Fruit fly (Drosophila melanogaster): ENCODE data around the gene CG42367.

The CG42367 gene

DNA sequence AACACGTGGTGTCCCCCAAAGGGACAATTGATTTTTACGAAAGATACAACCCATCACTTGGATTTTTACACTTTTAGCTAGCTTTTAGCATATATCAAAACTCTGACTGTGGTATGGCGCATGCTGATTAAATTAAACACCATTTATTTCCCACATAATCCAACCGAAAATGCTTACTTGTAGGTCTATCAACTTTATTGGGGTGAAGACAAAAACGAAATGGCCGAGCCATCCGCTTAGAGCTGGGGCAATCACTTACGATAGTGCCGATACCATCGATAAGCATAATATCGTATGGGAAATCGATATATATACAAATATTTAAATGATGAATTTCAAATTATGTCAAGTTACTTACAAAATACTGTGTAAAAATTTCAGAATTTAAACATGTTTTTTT, 33.1 kb upstream of the CG42367 start, which contains the start of gene RpS2 (continued):
- TF ChIP-seq CG6791 (GFP tag; IDR thresholded peaks at IDR 0.05; ENCODE audit: partially characterized antibody) (peak; percentile 99), BEAF-32 (GFP tag; optimal IDR thresholded peaks at IDR 0.05) (peak; percentile 97), CG13296 (GFP tag; optimal IDR thresholded peaks at IDR 0.05) (peak; percentile 44), mirr (GFP tag; optimal IDR thresholded peaks at IDR 0.05) (peak; percentile 54), BtbVII (GFP tag; optimal IDR thresholded peaks at IDR 0.05) (no peak), mam (GFP tag; optimal IDR thresholded peaks at IDR 0.05) (no peak), hth (optimal IDR thresholded peaks at IDR 0.05) (no peak), tap (tag; optimal IDR thresholded peaks at IDR 0.05) (no peak), CG2889 (GFP tag; IDR thresholded peaks at IDR 0.05) (no peak; the same call in 2 of the 3 replicates), cwo (GFP tag; optimal IDR thresholded peaks at IDR 0.05) (no peak), Trl (optimal IDR thresholded peaks at IDR 0.05) (no peak), Trl (GFP tag; optimal IDR thresholded peaks at IDR 0.05) (peak; percentile 11), TFAM (GFP tag; optimal IDR thresholded peaks at IDR 0.05) (no peak), p53 (GFP tag; optimal IDR thresholded peaks at IDR 0.05) (no peak), twi (tag; optimal IDR thresholded peaks at IDR 0.05) (no peak), CG10654 (GFP tag; optimal IDR thresholded peaks at IDR 0.05) (no peak), H15 (GFP tag; IDR thresholded peaks at IDR 0.05) (no peak), CG12071 (GFP tag; optimal IDR thresholded peaks at IDR 0.05) (no peak), CG1024 (GFP tag; IDR thresholded peaks at IDR 0.05) (no peak), CG18619 (GFP tag; optimal IDR thresholded peaks at IDR 0.05) (peak; percentile 47), B-H2 (GFP tag; optimal IDR thresholded peaks at IDR 0.05) (peak; percentile 77), inv (GFP tag; IDR thresholded peaks at IDR 0.05; ENCODE audit: partially characterized antibody) (peak; percentile 99), CG11560 (tag; IDR thresholded peaks at IDR 0.05) (no peak), CG2116 (GFP tag; optimal IDR thresholded peaks at IDR 0.05) (peak; percentile 94), zfh2 (GFP tag; optimal IDR thresholded peaks at IDR 0.05) (peak; percentile 11), CG12744 (GFP tag; optimal IDR thresholded peaks at IDR 0.05) (no peak), CG4854 (GFP tag; optimal IDR thresholded peaks at IDR 0.05) (peak; percentile 6), wek (GFP tag; optimal IDR thresholded peaks at IDR 0.05) (peak; percentile 59), tio (GFP tag; optimal IDR thresholded peaks at IDR 0.05) (no peak), fd102C (GFP tag; optimal IDR thresholded peaks at IDR 0.05) (peak; percentile 22), CG10267 (tag; optimal IDR thresholded peaks at IDR 0.05) (peak; percentile 65), Vsx1 (GFP tag; optimal IDR thresholded peaks at IDR 0.05) (no peak), CG14441 (GFP tag; IDR thresholded peaks at IDR 0.05) (no peak), Doc3 (GFP tag; IDR thresholded peaks at IDR 0.05; ENCODE audit: partially characterized antibody) (peak; percentile 99), CG8478 (optimal IDR thresholded peaks at IDR 0.05) (no peak), trh (GFP tag; optimal IDR thresholded peaks at IDR 0.05) (no peak), oc (tag; optimal IDR thresholded peaks at IDR 0.05) (peak; percentile 47), CG4617 (GFP tag; optimal IDR thresholded peaks at IDR 0.05; ENCODE audit: borderline replicate concordance) (peak; percentile 44), CG16815 (GFP tag; optimal IDR thresholded peaks at IDR 0.05) (no peak), HLH4C (GFP tag; IDR thresholded peaks at IDR 0.05; ENCODE audit: partially characterized antibody) (peak; percentile 98), Bteb2 (GFP tag; optimal IDR thresholded peaks at IDR 0.05) (no peak), sd (tag; optimal IDR thresholded peaks at IDR 0.05) (peak; percentile 84), Hmr (GFP tag; optimal IDR thresholded peaks at IDR 0.05) (peak; percentile 85), tin (GFP tag; optimal IDR thresholded peaks at IDR 0.05) (no peak), otp (GFP tag; IDR thresholded peaks at IDR 0.05) (no peak), bigmax (GFP tag; optimal IDR thresholded peaks at IDR 0.05) (peak; percentile 66), CG2129 (GFP tag; IDR thresholded peaks at IDR 0.05; ENCODE audit: partially characterized antibody) (peak; percentile 95), CG14667 (GFP tag; IDR thresholded peaks at IDR 0.05) (no peak), pho (GFP tag; optimal IDR thresholded peaks at IDR 0.05) (peak; percentile 31), corto (GFP tag; optimal IDR thresholded peaks at IDR 0.05) (no peak), ham (GFP tag; IDR thresholded peaks at IDR 0.05) (no peak), Drgx (GFP tag; IDR thresholded peaks at IDR 0.05) (no peak)

All from whole organism, embryonic.